Worm (Caenorhabditis elegans): Measurements from ENCODE around the gene gln-6.

gln-6 gene

DNA sequence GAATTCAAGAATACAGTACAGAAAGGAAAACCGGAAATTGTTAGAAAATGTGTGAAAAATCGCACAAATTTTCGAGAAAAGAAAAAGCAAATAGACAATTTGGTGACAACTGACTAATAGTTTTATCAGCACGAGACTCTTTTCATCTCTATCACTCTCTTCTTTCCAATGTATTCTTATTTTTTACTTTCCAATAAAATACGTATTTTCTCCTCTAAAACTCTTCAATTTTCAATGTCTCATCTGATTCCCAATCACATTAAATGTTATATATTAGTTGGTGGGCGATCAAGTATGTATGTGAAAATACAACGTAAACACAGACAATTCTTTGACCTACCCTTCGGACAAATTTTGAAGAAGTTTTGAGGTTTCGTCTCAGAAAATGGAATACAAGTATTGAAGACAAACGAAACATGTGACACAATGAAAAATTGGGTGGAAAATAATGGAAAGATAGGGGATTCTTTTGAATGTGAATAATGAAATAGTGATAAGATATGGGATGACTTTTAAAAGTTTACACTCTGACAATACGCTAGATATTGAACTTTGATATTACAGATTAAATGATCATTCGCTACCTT is 3.4 kb downstream of the gln-6 start, which contains the start of gene cka-1:
cka-1 (minus strand) TSS at position 418 of the 587 bp plus-strand sequence.
- TF ChIP-seq dpl-1 (GFP tag; optimal IDR thresholded peaks at IDR 0.05) (no peak), ztf-4 (tag; optimal IDR thresholded peaks at IDR 0.05) (no peak), C16A3.4 (tag; optimal IDR thresholded peaks at IDR 0.05) (peak; percentile 16), snpc-4 (tag; optimal IDR thresholded peaks at IDR 0.05) (no peak), Y116A8C.19 (tag; optimal IDR thresholded peaks at IDR 0.05; ENCODE audit: borderline replicate concordance) (no peak), pag-3 (tag; optimal IDR thresholded peaks at IDR 0.05; ENCODE audit: borderline replicate concordance, insufficient read depth) (no peak), nhr-28 (tag; optimal IDR thresholded peaks at IDR 0.05) (no peak), elt-2 (tag; optimal IDR thresholded peaks at IDR 0.05) (peak; percentile 52), zip-4 (GFP tag; optimal IDR thresholded peaks at IDR 0.05) (no peak), rnt-1 (tag; optimal IDR thresholded peaks at IDR 0.05) (no peak), dsc-1 (tag; optimal IDR thresholded peaks at IDR 0.05) (no peak), unc-62 (GFP tag; optimal IDR thresholded peaks at IDR 0.05) (no peak), mep-1 (tag; optimal IDR thresholded peaks at IDR 0.05) (no peak), hlh-4 (tag; optimal IDR thresholded peaks at IDR 0.05) (no peak), lin-35 (GFP tag; optimal IDR thresholded peaks at IDR 0.05) (peak in 1 of 2 experiments; percentile 55), nhr-84 (tag; optimal IDR thresholded peaks at IDR 0.05) (no peak), unc-130 (tag; optimal IDR thresholded peaks at IDR 0.05) (no peak), ztf-11 (tag; optimal IDR thresholded peaks at IDR 0.05) (no peak), sup-37 (GFP tag; optimal IDR thresholded peaks at IDR 0.05) (no peak), grh-1 (GFP tag; IDR thresholded peaks at IDR 0.05) (no peak), ceh-82 (tag; optimal IDR thresholded peaks at IDR 0.05) (no peak), nhr-11 (tag; optimal IDR thresholded peaks at IDR 0.05) (no peak), egl-13 (tag; optimal IDR thresholded peaks at IDR 0.05) (no peak), nhr-76 (tag; optimal IDR thresholded peaks at IDR 0.05) (no peak), ets-5 (GFP tag; IDR thresholded peaks at IDR 0.05) (no peak), efl-1 (optimal IDR thresholded peaks at IDR 0.05) (peak in 1 of 2 experiments; percentile 6), efl-1 (GFP tag; optimal IDR thresholded peaks at IDR 0.05 in 1 of 2) (peak in 1 of 2 experiments; percentile 89), unc-30 (tag; optimal IDR thresholded peaks at IDR 0.05) (no peak), hlh-17 (GFP tag; optimal IDR thresholded peaks at IDR 0.05; ENCODE audit: borderline replicate concordance) (no peak), lin-13 (GFP tag; optimal IDR thresholded peaks at IDR 0.05) (no peak), blmp-1 (tag; optimal IDR thresholded peaks at IDR 0.05) (no peak), aha-1 (tag; optimal IDR thresholded peaks at IDR 0.05) (no peak), irx-1 (tag; optimal IDR thresholded peaks at IDR 0.05) (no peak), ces-1 (GFP tag; optimal IDR thresholded peaks at IDR 0.05) (no peak), fos-1 (tag; optimal IDR thresholded peaks at IDR 0.05) (no peak), snu-23 (GFP tag; optimal IDR thresholded peaks at IDR 0.05) (no peak), fkh-10 (GFP tag; optimal IDR thresholded peaks at IDR 0.05) (no peak), fkh-8 (tag; optimal IDR thresholded peaks at IDR 0.05) (no peak), nhr-71 (tag; optimal IDR thresholded peaks at IDR 0.05) (peak; percentile 63), unc-86 (tag; optimal IDR thresholded peaks at IDR 0.05) (no peak), lin-39 (tag; optimal IDR thresholded peaks at IDR 0.05) (no peak), xbp-1 (tag; optimal IDR thresholded peaks at IDR 0.05) (no peak), tlp-1 (tag; optimal IDR thresholded peaks at IDR 0.05) (no peak), egl-27 (tag; optimal IDR thresholded peaks at IDR 0.05) (no peak), lir-3 (tag; optimal IDR thresholded peaks at IDR 0.05; ENCODE audit: poor library complexity) (no peak), lin-15B (tag; optimal IDR thresholded peaks at IDR 0.05) (no peak), mab-9 (GFP tag; IDR thresholded peaks at IDR 0.05) (no peak), ceh-90 (tag; optimal IDR thresholded peaks at IDR 0.05) (no peak), C04F5.9 (tag; optimal IDR thresholded peaks at IDR 0.05) (no peak), nhr-77 (tag; optimal IDR thresholded peaks at IDR 0.05) (no peak), sox-4 (tag; optimal IDR thresholded peaks at IDR 0.05) (no peak), nhr-90 (tag; optimal IDR thresholded peaks at IDR 0.05; ENCODE audit: poor library complexity) (peak; percentile 11), ama-1 (optimal IDR thresholded peaks at IDR 0.05) (no peak), skn-1 (tag; optimal IDR thresholded peaks at IDR 0.05) (no peak)
